Fruit fly (Drosophila melanogaster): ENCODE measurements around the gene Gasp.

The Gasp gene

DNA sequence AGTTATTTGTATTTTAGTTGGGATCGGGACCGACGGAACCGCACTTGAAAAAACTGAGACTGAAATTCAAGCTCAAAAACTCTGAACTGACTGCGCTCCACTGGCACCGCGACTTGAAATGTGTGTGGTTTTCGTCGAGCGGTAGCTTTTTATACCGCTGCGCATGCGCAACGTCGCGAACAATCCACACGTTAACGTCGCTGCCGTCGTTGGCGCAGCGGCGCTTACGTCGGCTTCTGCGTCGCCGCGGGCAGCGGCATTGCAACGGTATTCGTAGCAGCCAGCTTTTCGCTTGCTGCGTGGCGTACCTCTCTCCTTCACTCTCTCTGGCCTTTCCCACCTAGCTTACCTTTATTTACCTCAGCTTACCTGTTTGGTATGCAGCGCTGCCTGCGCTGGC is at the start of gene Gasp:
TSS of gene Gasp (minus strand) at position 124 of the 400 bp plus-strand sequence.
- TF ChIP-seq cg (GFP tag; optimal IDR thresholded peaks at IDR 0.05): peak; percentile 8
- TF ChIP-seq CG4328 (GFP tag; optimal IDR thresholded peaks at IDR 0.05): no peak
- TF ChIP-seq Adf1 (GFP tag; IDR thresholded peaks at IDR 0.05): peak; percentile 96
- TF ChIP-seq CG1602 (GFP tag; optimal IDR thresholded peaks at IDR 0.05): no peak
- no peak for TF ChIP-seq Rx (GFP tag; IDR thresholded peaks at IDR 0.05)
- no peak for TF ChIP-seq CG8765 (GFP tag; IDR thresholded peaks at IDR 0.05)
- no peak for TF ChIP-seq HLHmδ (GFP tag; optimal IDR thresholded peaks at IDR 0.05)
- no peak for TF ChIP-seq HHEX (GFP tag; optimal IDR thresholded peaks at IDR 0.05)
- no peak for TF ChIP-seq CG10274 (GFP tag; optimal IDR thresholded peaks at IDR 0.05)
- TF ChIP-seq Blimp-1 (GFP tag; optimal IDR thresholded peaks at IDR 0.05): peak; percentile 18
- no peak for TF ChIP-seq lilli (GFP tag; optimal IDR thresholded peaks at IDR 0.05)
- no peak for TF ChIP-seq mld (GFP tag; IDR thresholded peaks at IDR 0.05; ENCODE audit: partially characterized antibody)
- no peak for TF ChIP-seq schlank (tag; optimal IDR thresholded peaks at IDR 0.05)
- no peak for TF ChIP-seq jumu (GFP tag; optimal IDR thresholded peaks at IDR 0.05)
- no peak for TF ChIP-seq CG8944 (GFP tag; optimal IDR thresholded peaks at IDR 0.05)
- no peak for TF ChIP-seq scrt (GFP tag; optimal IDR thresholded peaks at IDR 0.05)
- no peak for TF ChIP-seq CG14667 (GFP tag; IDR thresholded peaks at IDR 0.05)
- TF ChIP-seq trem (tag; optimal IDR thresholded peaks at IDR 0.05): no peak
- TF ChIP-seq sob (GFP tag; IDR thresholded peaks at IDR 0.05): 0 out of 2 replicates have a peak, but pooled peaks have one; percentile 31
- no peak for TF ChIP-seq tgo (GFP tag; IDR thresholded peaks at IDR 0.05)
- no peak for TF ChIP-seq hth (optimal IDR thresholded peaks at IDR 0.05)
- no peak for TF ChIP-seq CG2678 (tag; optimal IDR thresholded peaks at IDR 0.05)
- no peak for TF ChIP-seq CG4617 (GFP tag; optimal IDR thresholded peaks at IDR 0.05; ENCODE audit: borderline replicate concordance)
- 0 out of 3 replicates have a peak, but pooled peaks have one; percentile 19 for TF ChIP-seq Opbp (GFP tag; IDR thresholded peaks at IDR 0.05; ENCODE audit: partially characterized antibody)
- TF ChIP-seq mirr (GFP tag; optimal IDR thresholded peaks at IDR 0.05): no peak
- TF ChIP-seq pum (GFP tag; optimal IDR thresholded peaks at IDR 0.05): no peak
- no peak for TF ChIP-seq luna (GFP tag; optimal IDR thresholded peaks at IDR 0.05)
- no peak for TF ChIP-seq mam (GFP tag; optimal IDR thresholded peaks at IDR 0.05)
- peak; percentile 20 for TF ChIP-seq oc (tag; optimal IDR thresholded peaks at IDR 0.05)
- no peak for TF ChIP-seq nau (GFP tag; optimal IDR thresholded peaks at IDR 0.05)
- TF ChIP-seq run (tag; optimal IDR thresholded peaks at IDR 0.05): no peak
- TF ChIP-seq CG17186 (GFP tag; optimal IDR thresholded peaks at IDR 0.05): no peak
- no peak for TF ChIP-seq Vsx1 (GFP tag; optimal IDR thresholded peaks at IDR 0.05)
- no peak for TF ChIP-seq slbo (GFP tag; IDR thresholded peaks at IDR 0.05)
- no peak for TF ChIP-seq grn (GFP tag; optimal IDR thresholded peaks at IDR 0.05)
- TF ChIP-seq amos (GFP tag; IDR thresholded peaks at IDR 0.05; ENCODE audit: partially characterized antibody): no peak; the same call in 1 of the 2 replicates
- TF ChIP-seq CG12155 (GFP tag; optimal IDR thresholded peaks at IDR 0.05): no peak
- TF ChIP-seq Atf3 (GFP tag; optimal IDR thresholded peaks at IDR 0.05): no peak
- TF ChIP-seq HmgZ (tag; optimal IDR thresholded peaks at IDR 0.05): no peak
- TF ChIP-seq CTCF (GFP tag; optimal IDR thresholded peaks at IDR 0.05): no peak
- no peak for TF ChIP-seq E2f1 (GFP tag; IDR thresholded peaks at IDR 0.05)
- no peak for TF ChIP-seq pfk (GFP tag; optimal IDR thresholded peaks at IDR 0.05)
- peak; percentile 95 for TF ChIP-seq CG18011 (GFP tag; optimal IDR thresholded peaks at IDR 0.05)
- TF ChIP-seq CG34224 (GFP tag; IDR thresholded peaks at IDR 0.05; ENCODE audit: partially characterized antibody): peak; percentile 36; the same call in 1 of the 3 replicates
- TF ChIP-seq gsb-n (tag; optimal IDR thresholded peaks at IDR 0.05): no peak
- TF ChIP-seq bowl (GFP tag; IDR thresholded peaks at IDR 0.05): no peak
- no peak for TF ChIP-seq CG11696 (GFP tag; IDR thresholded peaks at IDR 0.05)
- TF ChIP-seq CG3065 (GFP tag; optimal IDR thresholded peaks at IDR 0.05): no peak
- no peak for TF ChIP-seq twi (tag; optimal IDR thresholded peaks at IDR 0.05)
- peak; percentile 38 for TF ChIP-seq nom (GFP tag; optimal IDR thresholded peaks at IDR 0.05)
- TF ChIP-seq gfzf (GFP tag; optimal IDR thresholded peaks at IDR 0.05): no peak
- TF ChIP-seq CG10321 (GFP tag; IDR thresholded peaks at IDR 0.05): no peak
